Worm (Caenorhabditis elegans): Measurements from ENCODE around the gene str-166.

- TF ChIP-seq nhr-76 (tag; optimal IDR thresholded peaks at IDR 0.05) (no peak), dpl-1 (GFP tag; optimal IDR thresholded peaks at IDR 0.05) (no peak), aha-1 (tag; optimal IDR thresholded peaks at IDR 0.05) (no peak), pag-3 (tag; optimal IDR thresholded peaks at IDR 0.05; ENCODE audit: borderline replicate concordance, insufficient read depth) (no peak), nhr-12 (tag; optimal IDR thresholded peaks at IDR 0.05) (no peak), rnt-1 (tag; optimal IDR thresholded peaks at IDR 0.05) (no peak), nhr-11 (tag; optimal IDR thresholded peaks at IDR 0.05) (no peak), jun-1 (tag; optimal IDR thresholded peaks at IDR 0.05) (no peak)
Observed at ce11 chrIV:4846793-4847192, 37.3 kb upstream of the str-166 start, which contains the start of gene tat-2.
